Fruit fly (Drosophila melanogaster): Measurements from ENCODE around the gene PCNA2.

The PCNA2 gene

dm6 chr2L:19543010-19543564, 40.7 kb downstream of the PCNA2 start:
- TF ChIP-seq Smox (GFP tag; optimal IDR thresholded peaks at IDR 0.05), result peak; percentile 6
- no peak for TF ChIP-seq fd59A (GFP tag; optimal IDR thresholded peaks at IDR 0.05)
- peak; percentile 6 for TF ChIP-seq esn (GFP tag; optimal IDR thresholded peaks at IDR 0.05)
- TF ChIP-seq CG6276 (GFP tag; optimal IDR thresholded peaks at IDR 0.05), result peak; percentile 19
- peak; percentile 3 for TF ChIP-seq Sox14 (GFP tag; optimal IDR thresholded peaks at IDR 0.05)
- TF ChIP-seq Eip78C (GFP tag), result peak; percentile 57
- 0 out of 2 replicates have a peak, but pooled peaks have one; percentile 9 for TF ChIP-seq CG15336 (GFP tag; IDR thresholded peaks at IDR 0.05)
- no peak for TF ChIP-seq lz (GFP tag; optimal IDR thresholded peaks at IDR 0.05)
- TF ChIP-seq Hr4 (GFP tag; optimal IDR thresholded peaks at IDR 0.05), result peak; percentile 8

dm6 chr2L:19542268-19542773, 41.5 kb downstream of the PCNA2 start:
- no peak for TF ChIP-seq CG15336 (GFP tag; IDR thresholded peaks at IDR 0.05)
- peak; percentile 37 for TF ChIP-seq Eip78C (GFP tag)
- TF ChIP-seq svp (GFP tag), result peak; percentile 57
- TF ChIP-seq esn (GFP tag; optimal IDR thresholded peaks at IDR 0.05), result peak; percentile 4
- peak; percentile 34 for TF ChIP-seq dsx (GFP tag; optimal IDR thresholded peaks at IDR 0.05; ENCODE audit: poor library complexity, severe bottlenecking)

dm6 chr2L:19540307-19540706, 43.5 kb downstream of the PCNA2 start, which contains the start of gene CG13081:
TSS of gene CG13081 (plus strand) at chr2L:19540607.
- TF ChIP-seq achi (GFP tag; optimal IDR thresholded peaks at IDR 0.05), result no peak
- TF ChIP-seq Blimp-1 (GFP tag; optimal IDR thresholded peaks at IDR 0.05), result no peak
- no peak for TF ChIP-seq CG7368 (GFP tag; optimal IDR thresholded peaks at IDR 0.05)
- no peak for TF ChIP-seq acj6 (GFP tag; optimal IDR thresholded peaks at IDR 0.05)
- TF ChIP-seq svp (GFP tag), result no peak
- no peak for TF ChIP-seq Ets21C (GFP tag; optimal IDR thresholded peaks at IDR 0.05)
- no peak for TF ChIP-seq Eip93F (GFP tag; optimal IDR thresholded peaks at IDR 0.05)
- no peak for TF ChIP-seq CG3032 (tag; optimal IDR thresholded peaks at IDR 0.05)
- no peak for TF ChIP-seq CG6163 (GFP tag; IDR thresholded peaks at IDR 0.05)
- no peak for TF ChIP-seq eg (GFP tag; IDR thresholded peaks at IDR 0.05)
- TF ChIP-seq CG10669 (GFP tag; optimal IDR thresholded peaks at IDR 0.05), result no peak
- TF ChIP-seq salr (GFP tag; optimal IDR thresholded peaks at IDR 0.05), result no peak
- TF ChIP-seq topi (GFP tag; optimal IDR thresholded peaks at IDR 0.05), result no peak
- TF ChIP-seq Hr38 (GFP tag; optimal IDR thresholded peaks at IDR 0.05), result no peak
- TF ChIP-seq CG16779 (tag; optimal IDR thresholded peaks at IDR 0.05), result no peak
- TF ChIP-seq net (GFP tag; optimal IDR thresholded peaks at IDR 0.05), result no peak
- no peak for TF ChIP-seq Gug (GFP tag; IDR thresholded peaks at IDR 0.05)
- no peak for TF ChIP-seq Hr39 (GFP tag; optimal IDR thresholded peaks at IDR 0.05)

- peak; percentile 93 for TF ChIP-seq acj6 (GFP tag; optimal IDR thresholded peaks at IDR 0.05)
- TF ChIP-seq achi (GFP tag; optimal IDR thresholded peaks at IDR 0.05), result peak; percentile 92
- peak; percentile 96 for TF ChIP-seq Eip78C (GFP tag)
- TF ChIP-seq CG10669 (GFP tag; optimal IDR thresholded peaks at IDR 0.05), result peak; percentile 74
- TF ChIP-seq Eip93F (GFP tag; optimal IDR thresholded peaks at IDR 0.05), result peak; percentile 94
- TF ChIP-seq CG3919 (GFP tag; optimal IDR thresholded peaks at IDR 0.05), result peak; percentile 94
- peak; percentile 87 for TF ChIP-seq CG6163 (GFP tag; IDR thresholded peaks at IDR 0.05)
- TF ChIP-seq cyc (GFP tag; optimal IDR thresholded peaks at IDR 0.05), result peak; percentile 96
- peak; percentile 87 for TF ChIP-seq CG6276 (GFP tag; optimal IDR thresholded peaks at IDR 0.05)
- peak; percentile 97 for TF ChIP-seq svp (GFP tag)
- peak; percentile 87 for TF ChIP-seq CG8632 (GFP tag; optimal IDR thresholded peaks at IDR 0.05)
- TF ChIP-seq vri (GFP tag; optimal IDR thresholded peaks at IDR 0.05), result peak; percentile 83
- peak; percentile 77 for TF ChIP-seq CG6808 (GFP tag; optimal IDR thresholded peaks at IDR 0.05)
- TF ChIP-seq dsx (GFP tag; optimal IDR thresholded peaks at IDR 0.05; ENCODE audit: poor library complexity, severe bottlenecking), result peak; percentile 69
- peak; percentile 87 for TF ChIP-seq CG4318 (GFP tag; optimal IDR thresholded peaks at IDR 0.05)
- TF ChIP-seq CG34406 (GFP tag; optimal IDR thresholded peaks at IDR 0.05), result peak; percentile 91
- peak; percentile 96 for TF ChIP-seq CG31627 (GFP tag; optimal IDR thresholded peaks at IDR 0.05)
- TF ChIP-seq net (GFP tag; optimal IDR thresholded peaks at IDR 0.05), result peak; percentile 83
- peak; percentile 89 for TF ChIP-seq CG15336 (GFP tag; IDR thresholded peaks at IDR 0.05)
- TF ChIP-seq CG11294 (GFP tag; IDR thresholded peaks at IDR 0.05), result peak; percentile 45; the same call in 1 of the 2 replicates
- TF ChIP-seq fd59A (GFP tag; optimal IDR thresholded peaks at IDR 0.05), result peak; percentile 67
- TF ChIP-seq CG32006 (GFP tag; optimal IDR thresholded peaks at IDR 0.05), result peak; percentile 95
- peak; percentile 66 for TF ChIP-seq CG16779 (tag; optimal IDR thresholded peaks at IDR 0.05)
- peak; percentile 88 for TF ChIP-seq Lpt (GFP tag; optimal IDR thresholded peaks at IDR 0.05)
- TF ChIP-seq Sox15 (GFP tag; optimal IDR thresholded peaks at IDR 0.05), result peak; percentile 76
- peak; percentile 97 for TF ChIP-seq Met (GFP tag; optimal IDR thresholded peaks at IDR 0.05)
- peak; percentile 62 for TF ChIP-seq fd85E (GFP tag; optimal IDR thresholded peaks at IDR 0.05)
- peak; percentile 76 for TF ChIP-seq CG3032 (tag; optimal IDR thresholded peaks at IDR 0.05)
- TF ChIP-seq Hr38 (GFP tag; optimal IDR thresholded peaks at IDR 0.05), result no peak
Observed at dm6 chr2L:19537779-19538456, 45.9 kb downstream of the PCNA2 start, which contains the start of gene CG13082. TSS of gene CG13082 (plus strand) at chr2L:19538425.

Data from whole organism, prepupa.